Fruit fly (Drosophila melanogaster) whole organism, adult: Measurements from ENCODE around the gene Bmcp.

Source experiments
- CG12768 ChIP-seq: fragments of 200-800 bp; sonication (Bioruptor generic); optimal IDR thresholded peaks from 2 replicates; lab custom pipeline; 2017; ENCODE audit warnings: missing biosample characterization, missing genetic modification characterization, mild to moderate bottlenecking, moderate library complexity, missing genetic modification reagents
- CG14711 ChIP-seq: fragments of 200-800 bp; sonication (Bioruptor generic); optimal IDR thresholded peaks from 2 replicates; lab custom pipeline; 2018; ENCODE audit warnings: missing biosample characterization, mild to moderate bottlenecking, missing genetic modification characterization, moderate library complexity
- CG5204 ChIP-seq: fragments of 200-800 bp; sonication (Bioruptor generic); optimal IDR thresholded peaks from 2 replicates; lab custom pipeline; 2016; ENCODE audit warnings: missing biosample characterization, missing genetic modification characterization
- CG7101 ChIP-seq: fragments of 200-800 bp; sonication (Bioruptor generic); optimal IDR thresholded peaks from 2 replicates; lab custom pipeline; 2018; ENCODE audit warnings: missing biosample characterization, mild to moderate bottlenecking, missing genetic modification characterization, moderate library complexity
- bab1 ChIP-seq: fragments of 200-800 bp; sonication (Bioruptor generic); optimal IDR thresholded peaks from 3 replicates; lab custom pipeline; 2019; ENCODE audit warnings: missing biosample characterization, mild to moderate bottlenecking, missing genetic modification characterization, moderate library complexity
- kay ChIP-seq: fragments of 200-800 bp; sonication (Bioruptor generic); peaks from one replicate; lab custom pipeline; 2016; ENCODE audit warnings: missing biosample characterization, missing genetic modification characterization, borderline replicate concordance
- ovo ChIP-seq: fragments of 200-800 bp; sonication (Bioruptor generic); optimal IDR thresholded peaks from 2 replicates; lab custom pipeline; 2016; ENCODE audit warnings: missing biosample characterization, missing genetic modification characterization
- pad ChIP-seq: fragments of 200-800 bp; sonication (Bioruptor generic); optimal IDR thresholded peaks from 3 replicates; lab custom pipeline; 2017; ENCODE audit warnings: missing biosample characterization, missing genetic modification characterization, mild to moderate bottlenecking, moderate library complexity, missing genetic modification reagents

- TF ChIP-seq bab1 (GFP tag; lab: Kevin White, UChicago) (peak; percentile 2), CG7101 (tag; lab: Kevin White, UChicago) (no peak), CG14711 (tag; lab: Kevin White, UChicago) (no peak), pad (GFP tag; lab: Kevin White, UChicago) (no peak), CG5204 (GFP tag; lab: Kevin White, UChicago) (no peak), CG12768 (GFP tag; lab: Kevin White, UChicago) (no peak), kay (GFP tag; lab: Kevin White, UChicago) (peak; percentile 90), ovo (GFP tag; lab: Kevin White, UChicago) (no peak)
These were observed 29.4 kb upstream of the Bmcp start, which contains the start of the genes Pldn and CG14135 for dm6 chr3L:11691203-11691797.
